Worm (Caenorhabditis elegans) whole organism, L3 larva: ENCODE results near the gene set-8.
A peak's percentile ranks its signal among the peaks of the same experiment; 100 is the strongest.
"Not testable (repeated sequence)": the region's sequence is repeated elsewhere in the genome, so short reads cannot be mapped to it uniquely, and the experiment has no call there.

Source experiments
- ZK546.5 ChIP-seq: sonication (generic microtip); optimal IDR thresholded peaks from 2 replicates; lab custom pipeline; 2017; ENCODE audit warnings: missing biosample characterization, missing genetic modification characterization
- ceh-82 ChIP-seq: fragments of 150-350 bp; optimal IDR thresholded peaks from 2 replicates; lab custom pipeline; 2014; ENCODE audit warnings: missing biosample characterization, missing genetic modification characterization
- ceh-9 ChIP-seq: sonication (generic microtip); optimal IDR thresholded peaks from 2 replicates; lab custom pipeline; 2018; ENCODE audit warnings: missing biosample characterization, missing genetic modification characterization
- fkh-2 ChIP-seq: fragments of 150-350 bp; optimal IDR thresholded peaks from 2 replicates; lab custom pipeline; 2014; ENCODE audit warnings: missing biosample characterization, missing genetic modification reagents, missing genetic modification characterization
- lin-15B ChIP-seq: fragments of 150-350 bp; optimal IDR thresholded peaks from 2 replicates; lab custom pipeline; 2014; ENCODE audit warnings: missing biosample characterization, missing genetic modification characterization
- mdl-1 ChIP-seq: fragments of 150-350 bp; optimal IDR thresholded peaks from 2 replicates; lab custom pipeline; 2014; ENCODE audit warnings: missing biosample characterization, missing genetic modification characterization
- nhr-237 ChIP-seq: fragments of 150-350 bp; optimal IDR thresholded peaks from 2 replicates; lab custom pipeline; 2014; ENCODE audit warnings: missing biosample characterization, missing genetic modification characterization
- nhr-25 ChIP-seq: sonication (generic microtip); optimal IDR thresholded peaks from 2 replicates; lab custom pipeline; 2017; ENCODE audit warnings: missing biosample characterization, missing genetic modification characterization
- nhr-28 ChIP-seq: fragments of 150-350 bp; optimal IDR thresholded peaks from 2 replicates; lab custom pipeline; 2014; ENCODE audit warnings: missing biosample characterization, missing genetic modification characterization
- skn-1 ChIP-seq: fragments of 150-350 bp; optimal IDR thresholded peaks from 2 replicates; lab custom pipeline; 2014; ENCODE audit warnings: missing biosample characterization, missing genetic modification characterization
- unc-39 ChIP-seq: sonication (generic microtip); optimal IDR thresholded peaks from 4 replicates; lab custom pipeline; 2017; ENCODE audit warnings: missing biosample characterization, missing genetic modification characterization
- ztf-4 ChIP-seq: fragments of 150-350 bp; optimal IDR thresholded peaks from 2 replicates; lab custom pipeline; 2014; ENCODE audit warnings: missing biosample characterization, missing genetic modification characterization

DNA sequence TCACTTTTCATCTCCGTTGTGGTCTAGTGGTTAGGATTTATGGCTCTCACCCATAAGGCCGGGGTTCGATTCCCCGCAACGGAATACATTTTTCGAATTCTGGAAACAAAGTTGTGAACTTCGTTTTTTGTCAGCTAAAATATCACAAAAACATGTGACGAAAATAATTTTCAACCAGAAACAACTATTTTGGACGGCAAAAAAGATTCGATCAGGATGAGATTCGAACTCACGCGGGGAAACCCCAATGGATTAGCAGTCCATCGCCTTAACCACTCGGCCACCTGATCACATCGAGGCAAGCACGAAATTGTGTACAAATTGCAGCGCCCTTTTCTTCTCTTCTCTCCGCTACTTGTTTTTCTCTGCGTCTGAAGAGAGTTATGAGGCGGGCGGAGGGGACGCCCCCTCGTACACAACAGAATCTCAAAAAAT is 2.2 kb downstream of the set-8 start:
- TF ChIP-seq nhr-28 (tag; lab: Kevin White, UChicago); ZK546.5; unc-39 (tag; lab: Kevin White, UChicago); ztf-4 (tag; lab: Kevin White, UChicago); nhr-237 (tag; lab: Kevin White, UChicago); ceh-9; mdl-1 (tag; lab: Kevin White, UChicago); fkh-2: not testable (repeated sequence)
- TF ChIP-seq nhr-25 (tag; lab: Kevin White, UChicago) (peak; percentile 11), lin-15B (tag; lab: Kevin White, UChicago) (peak; percentile 2), skn-1 (tag; lab: Kevin White, UChicago) (peak; percentile 71), ceh-82 (tag; lab: Kevin White, UChicago) (peak; percentile 18)
